Fruit fly (Drosophila melanogaster) whole organism, embryonic: Measurements from ENCODE around the gene CG44362.

Experiments
- Bteb2 ChIP-seq: fragments of 200-800 bp; sonication (Bioruptor generic); optimal IDR thresholded peaks from 2 replicates; lab custom pipeline; 2016; ENCODE audit warnings: missing biosample characterization, missing genetic modification characterization
- C15 ChIP-seq: fragments of 200-800 bp; sonication (Bioruptor generic); IDR thresholded peaks from 3 replicates; pipeline ENCODE4 v1.3.6; 2022; ENCODE audit warnings: missing biosample characterization, missing genetic modification characterization
- CG10979 ChIP-seq: fragments of 200-800 bp; sonication (Bioruptor generic); optimal IDR thresholded peaks from 2 replicates; lab custom pipeline; 2018; ENCODE audit warnings: missing biosample characterization, mild to moderate bottlenecking, missing genetic modification characterization, moderate library complexity
- CG11093 ChIP-seq: fragments of 200-800 bp; sonication (Bioruptor generic); IDR thresholded peaks from 3 replicates; pipeline ENCODE4 v1.3.6; 2022; ENCODE audit warnings: missing biosample characterization, missing genetic modification characterization
- CG11247 ChIP-seq: fragments of 200-800 bp; sonication (Bioruptor generic); IDR thresholded peaks from 2 replicates; pipeline ENCODE4 v1.3.6; 2022; ENCODE audit warnings: missing biosample characterization, missing genetic modification characterization
- CG11456 ChIP-seq: fragments of 200-800 bp; sonication (Bioruptor generic); IDR thresholded peaks from 3 replicates; pipeline ENCODE4 v1.3.6; 2022; ENCODE audit warnings: missing biosample characterization, missing genetic modification characterization
- CG11560 ChIP-seq: fragments of 200-800 bp; sonication (Bioruptor generic); IDR thresholded peaks from 3 replicates; pipeline ENCODE4 v1.3.6; 2022; ENCODE audit warnings: missing biosample characterization, missing genetic modification characterization
- CG11723 ChIP-seq: fragments of 200-800 bp; sonication (Bioruptor generic); optimal IDR thresholded peaks from 2 replicates; lab custom pipeline; 2017; ENCODE audit warnings: missing biosample characterization, mild to moderate bottlenecking, missing genetic modification characterization
- CG12942 ChIP-seq: fragments of 200-800 bp; sonication (Bioruptor generic); optimal IDR thresholded peaks from 3 replicates; lab custom pipeline; 2016; ENCODE audit warnings: missing biosample characterization, missing genetic modification characterization
- CG13624 ChIP-seq: fragments of 200-800 bp; sonication (Bioruptor generic); optimal IDR thresholded peaks from 2 replicates; lab custom pipeline; 2016; ENCODE audit warnings: missing biosample characterization, missing genetic modification characterization
- CG13894 ChIP-seq: fragments of 200-800 bp; sonication (Bioruptor generic); optimal IDR thresholded peaks from 3 replicates; lab custom pipeline; 2018; ENCODE audit warnings: missing biosample characterization, mild to moderate bottlenecking, missing genetic modification characterization, moderate library complexity
- CG15696 ChIP-seq: fragments of 200-800 bp; sonication (Bioruptor generic); optimal IDR thresholded peaks from 2 replicates; lab custom pipeline; 2019; ENCODE audit warnings: missing biosample characterization, mild to moderate bottlenecking, missing genetic modification characterization, moderate library complexity
- CG1603 ChIP-seq: fragments of 200-800 bp; sonication (Bioruptor generic); optimal IDR thresholded peaks from 2 replicates; lab custom pipeline; 2019; ENCODE audit warnings: missing biosample characterization, mild to moderate bottlenecking, missing genetic modification characterization, moderate library complexity
- CG1647 ChIP-seq: fragments of 200-800 bp; sonication (Bioruptor generic); optimal IDR thresholded peaks from 3 replicates; lab custom pipeline; 2016; ENCODE audit warnings: missing biosample characterization, missing genetic modification characterization
- CG16815 ChIP-seq: fragments of 200-800 bp; sonication (Bioruptor generic); optimal IDR thresholded peaks from 3 replicates; lab custom pipeline; 2017; ENCODE audit warnings: missing biosample characterization, mild to moderate bottlenecking, missing genetic modification characterization
- CG17802 ChIP-seq: fragments of 200-800 bp; sonication (Bioruptor generic); optimal IDR thresholded peaks from 2 replicates; lab custom pipeline; 2018; ENCODE audit warnings: missing biosample characterization, mild to moderate bottlenecking, missing genetic modification characterization, moderate library complexity
- CG18619 ChIP-seq: fragments of 200-800 bp; sonication (Bioruptor generic); optimal IDR thresholded peaks from 3 replicates; lab custom pipeline; 2017; ENCODE audit warnings: missing biosample characterization, mild to moderate bottlenecking, missing genetic modification characterization
- CG31388 ChIP-seq: fragments of 200-800 bp; sonication (Bioruptor generic); optimal IDR thresholded peaks from 2 replicates; lab custom pipeline; 2016; ENCODE audit warnings: missing biosample characterization, missing genetic modification characterization
- CG32772 ChIP-seq: fragments of 200-800 bp; sonication (Bioruptor generic); IDR thresholded peaks from 2 replicates; pipeline ENCODE4 v1.3.6; 2022; ENCODE audit warnings: missing biosample characterization, missing genetic modification characterization
- CG3281 ChIP-seq: fragments of 200-800 bp; sonication (Bioruptor generic); optimal IDR thresholded peaks from 3 replicates; lab custom pipeline; 2017; ENCODE audit warnings: missing biosample characterization, mild to moderate bottlenecking, missing genetic modification characterization
- CG34224 ChIP-seq: fragments of 200-800 bp; sonication (Bioruptor generic); IDR thresholded peaks from 3 replicates; pipeline ENCODE4 v1.3.6; 2022; ENCODE audit warnings: missing biosample characterization, missing genetic modification characterization; ENCODE audit not compliant: partially characterized antibody
- CG4360 ChIP-seq: fragments of 200-800 bp; sonication (Bioruptor generic); IDR thresholded peaks from 2 replicates; pipeline ENCODE4 v1.3.6; 2022; ENCODE audit warnings: missing biosample characterization, missing genetic modification characterization
- CG4424 ChIP-seq: fragments of 200-800 bp; sonication (Bioruptor generic); optimal IDR thresholded peaks from 3 replicates; lab custom pipeline; 2016; ENCODE audit warnings: missing biosample characterization, missing genetic modification characterization
- CG6813 ChIP-seq: fragments of 200-800 bp; sonication (Bioruptor generic); optimal IDR thresholded peaks from 2 replicates; lab custom pipeline; 2017; ENCODE audit warnings: missing biosample characterization, missing genetic modification characterization, mild to moderate bottlenecking, moderate library complexity, missing genetic modification reagents
- CG8089 ChIP-seq: fragments of 200-800 bp; sonication (Bioruptor generic); optimal IDR thresholded peaks from 3 replicates; lab custom pipeline; 2016; ENCODE audit warnings: missing biosample characterization, missing genetic modification characterization
- CG8290 ChIP-seq, 3 experiments: fragments of 200-800 bp; sonication (Bioruptor generic); optimal IDR thresholded peaks; 2 replicates each; lab custom pipeline; 2016 to 2019; ENCODE audit warnings: missing biosample characterization in 3 of 3, missing genetic modification characterization in 3 of 3, mild to moderate bottlenecking in 2 of 3, moderate library complexity in 1 of 3
- CG8478 ChIP-seq: fragments of >200 bp; optimal IDR thresholded peaks from 2 replicates; lab custom pipeline; 2018
- Doc3 ChIP-seq: fragments of 200-800 bp; sonication (Bioruptor generic); IDR thresholded peaks from 3 replicates; pipeline ENCODE4 v1.3.6; 2022; ENCODE audit warnings: missing biosample characterization, missing genetic modification characterization; ENCODE audit not compliant: partially characterized antibody
- Fer2 ChIP-seq: fragments of 200-800 bp; sonication (Bioruptor generic); optimal IDR thresholded peaks from 2 replicates; lab custom pipeline; 2018; ENCODE audit warnings: missing biosample characterization, mild to moderate bottlenecking, missing genetic modification characterization, moderate library complexity
- Lim3 ChIP-seq: fragments of 200-800 bp; sonication (Bioruptor generic); IDR thresholded peaks from 2 replicates; pipeline ENCODE4 v1.3.6; 2022; ENCODE audit warnings: missing biosample characterization, missing genetic modification characterization
- Lpt ChIP-seq: fragments of >200 bp; optimal IDR thresholded peaks from 2 replicates; lab custom pipeline; 2018; ENCODE audit warnings: missing biosample characterization, missing genetic modification characterization
- MESR4 ChIP-seq: fragments of 200-800 bp; sonication (Bioruptor generic); optimal IDR thresholded peaks from 2 replicates; lab custom pipeline; 2018; ENCODE audit warnings: missing biosample characterization, mild to moderate bottlenecking, missing genetic modification characterization, moderate library complexity
- Mrtf ChIP-seq: fragments of 200-800 bp; sonication (Bioruptor generic); IDR thresholded peaks from 3 replicates; pipeline ENCODE4 v1.3.6; 2022; ENCODE audit warnings: missing biosample characterization, missing genetic modification characterization
- Scr ChIP-seq: fragments of 200-800 bp; sonication (Bioruptor generic); IDR thresholded peaks from 2 replicates; pipeline ENCODE4 v1.3.6; 2022; ENCODE audit warnings: missing biosample characterization, missing genetic modification characterization; ENCODE audit not compliant: partially characterized antibody
- Six4 ChIP-seq: fragments of 200-800 bp; sonication (Bioruptor generic); optimal IDR thresholded peaks from 2 replicates; lab custom pipeline; 2016; ENCODE audit warnings: missing biosample characterization, missing genetic modification characterization
- Sox100B ChIP-seq: fragments of 200-800 bp; sonication (Bioruptor generic); optimal IDR thresholded peaks from 3 replicates; lab custom pipeline; 2018; ENCODE audit warnings: missing biosample characterization, mild to moderate bottlenecking, missing genetic modification characterization
- Spps ChIP-seq: fragments of 200-800 bp; sonication (Bioruptor generic); optimal IDR thresholded peaks from 2 replicates; lab custom pipeline; 2018; ENCODE audit warnings: missing biosample characterization, mild to moderate bottlenecking, missing genetic modification characterization
- ara ChIP-seq: fragments of 200-800 bp; sonication (Bioruptor generic); IDR thresholded peaks from 2 replicates; pipeline ENCODE4 v1.3.6; 2022; ENCODE audit warnings: missing biosample characterization, missing genetic modification characterization
- chif ChIP-seq, 2 experiments: fragments of 200-800 bp; sonication (Bioruptor generic); optimal IDR thresholded peaks; 3 replicates each; lab custom pipeline; 2016; ENCODE audit warnings: missing biosample characterization in 2 of 2, missing genetic modification characterization in 2 of 2
- chinmo ChIP-seq: fragments of 200-800 bp; sonication (Bioruptor generic); IDR thresholded peaks from 4 replicates; pipeline ENCODE4 v1.3.6; 2022; ENCODE audit warnings: missing biosample characterization, missing genetic modification characterization; ENCODE audit not compliant: partially characterized antibody
- da ChIP-seq: fragments of 200-800 bp; sonication (Bioruptor generic); optimal IDR thresholded peaks from 2 replicates; lab custom pipeline; 2016; ENCODE audit warnings: missing biosample characterization, missing genetic modification characterization
- dpn ChIP-seq, 2 experiments: fragments of 200-800 bp; sonication (Bioruptor generic); optimal IDR thresholded peaks; 3 replicates each; lab custom pipeline; 2016; ENCODE audit warnings: missing biosample characterization in 2 of 2, missing genetic modification characterization in 2 of 2
- gfzf ChIP-seq: fragments of 200-800 bp; sonication (Bioruptor generic); optimal IDR thresholded peaks from 2 replicates; lab custom pipeline; 2016; ENCODE audit warnings: missing biosample characterization, mild to moderate bottlenecking, missing genetic modification characterization, moderate library complexity
- gro ChIP-seq: fragments of 200-800 bp; sonication (Bioruptor generic); optimal IDR thresholded peaks from 2 replicates; lab custom pipeline; 2016; ENCODE audit warnings: missing biosample characterization, missing genetic modification characterization
- jing ChIP-seq: fragments of 200-800 bp; sonication (Bioruptor generic); optimal IDR thresholded peaks from 2 replicates; lab custom pipeline; 2018; ENCODE audit warnings: missing biosample characterization, mild to moderate bottlenecking, missing genetic modification characterization
- ken ChIP-seq: fragments of 200-800 bp; sonication (Bioruptor generic); IDR thresholded peaks from 3 replicates; pipeline ENCODE4 v1.3.6; 2022; ENCODE audit warnings: missing biosample characterization, missing genetic modification characterization
- kni ChIP-seq: fragments of 200-800 bp; sonication (Bioruptor generic); optimal IDR thresholded peaks from 3 replicates; lab custom pipeline; 2017; ENCODE audit warnings: mild to moderate bottlenecking, missing biosample characterization, missing genetic modification reagents, missing genetic modification characterization
- otp ChIP-seq: fragments of 200-800 bp; sonication (Bioruptor generic); IDR thresholded peaks from 3 replicates; pipeline ENCODE4, ENCODE4 v1.3.6; 2022; ENCODE audit warnings: missing biosample characterization, missing genetic modification characterization
- psq ChIP-seq: fragments of 200-800 bp; sonication (Bioruptor generic); optimal IDR thresholded peaks from 2 replicates; lab custom pipeline; 2017; ENCODE audit warnings: missing biosample characterization, missing genetic modification characterization
- zfh2 ChIP-seq: fragments of 200-800 bp; sonication (Bioruptor generic); optimal IDR thresholded peaks from 2 replicates; lab custom pipeline; 2016; ENCODE audit warnings: missing biosample characterization, missing genetic modification characterization

Gene CG44362

dm6 chr3L:11354298-11354757 is 43.0 kb upstream of the CG44362 start (continued):
- TF ChIP-seq CG11560 (tag; lab: Robert Waterston, UW) (no peak), ken (no peak), CG11093 (GFP tag; lab: Robert Waterston, UW) (peak; percentile 27; the same call in 1 of the 3 replicates), CG17802 (tag; lab: Kevin White, UChicago) (no peak), da (GFP tag; lab: Kevin White, UChicago) (peak; percentile 30), CG4424 (GFP tag; lab: Kevin White, UChicago) (peak; percentile 42), Six4 (peak; percentile 42), Doc3 (GFP tag; lab: Robert Waterston, UW) (no peak), gro (GFP tag; lab: Kevin White, UChicago) (peak; percentile 43), CG8089 (peak; percentile 59), chinmo (GFP tag; lab: Robert Waterston, UW) (peak; percentile 73; the same call in 1 of the 4 replicates), CG4360 (GFP tag; lab: Robert Waterston, UW) (0 out of 2 replicates have a peak, but pooled peaks have one; percentile 20), ara (GFP tag; lab: Robert Waterston, UW) (0 out of 2 replicates have a peak, but pooled peaks have one; percentile 48), CG8290 (GFP tag; optimal IDR thresholded peaks at IDR 0.05; lab: Kevin White, UChicago) (peak; percentile 31), CG8290 (tag; optimal IDR thresholded peaks at IDR 0.05; lab: Kevin White, UChicago) (peak; percentile 79 to 88), CG32772 (GFP tag; lab: Robert Waterston, UW) (no peak), Fer2 (tag; lab: Kevin White, UChicago) (peak; percentile 21), Mrtf (GFP tag; lab: Robert Waterston, UW) (no peak), chif (GFP tag; optimal IDR thresholded peaks at IDR 0.05; lab: Kevin White, UChicago) (peak; percentile 53 to 64), CG34224 (no peak), CG31388 (GFP tag; lab: Kevin White, UChicago) (no peak), Sox100B (GFP tag; lab: Kevin White, UChicago) (peak; percentile 86), CG6813 (GFP tag; lab: Kevin White, UChicago) (peak; percentile 92), otp (GFP tag; lab: Robert Waterston, UW) (peak; percentile 80), psq (GFP tag; lab: Kevin White, UChicago) (peak; percentile 45), Lim3 (no peak), zfh2 (GFP tag; lab: Kevin White, UChicago) (no peak), CG13624 (GFP tag; lab: Kevin White, UChicago) (no peak), CG10979 (tag; lab: Kevin White, UChicago) (peak; percentile 65), CG1647 (GFP tag; lab: Kevin White, UChicago) (peak; percentile 33), Lpt (GFP tag; lab: Kevin White, UChicago) (no peak), Spps (tag; lab: Kevin White, UChicago) (peak; percentile 43), dpn (GFP tag; optimal IDR thresholded peaks at IDR 0.05; lab: Kevin White, UChicago) (peak; percentile 23 to 40), CG11723 (GFP tag; lab: Kevin White, UChicago) (peak; percentile 71), CG13894 (peak; percentile 45), Bteb2 (peak; percentile 41), Scr (GFP tag; lab: Robert Waterston, UW) (no peak; the same call in 1 of the 2 replicates), jing (GFP tag; lab: Kevin White, UChicago) (peak; percentile 36), CG8478 (lab: Kevin White, UChicago) (no peak), C15 (0 out of 3 replicates have a peak, but pooled peaks have one; percentile 24), CG3281 (GFP tag; lab: Kevin White, UChicago) (peak; percentile 82), CG1603 (tag; lab: Kevin White, UChicago) (peak; percentile 82), CG11247 (GFP tag; lab: Robert Waterston, UW) (peak; percentile 58), CG18619 (GFP tag; lab: Kevin White, UChicago) (peak; percentile 74), CG16815 (peak; percentile 38), MESR4 (GFP tag; lab: Kevin White, UChicago) (peak; percentile 0), CG12942 (no peak), CG15696 (tag; lab: Kevin White, UChicago) (peak; percentile 95), kni (GFP tag; lab: Kevin White, UChicago) (peak; percentile 81), gfzf (GFP tag; lab: Kevin White, UChicago) (no peak), CG11456 (GFP tag; lab: Robert Waterston, UW) (no peak)
